Fruit fly (Drosophila melanogaster) whole organism, embryonic: ENCODE results near the gene fbl.

Experiments used
- Ada2b ChIP-seq: fragments of 200-800 bp; sonication (Bioruptor generic); IDR thresholded peaks from 2 replicates; pipeline ENCODE4 v1.3.6; 2022; ENCODE audit warnings: missing biosample characterization, missing genetic modification characterization
- Adf1 ChIP-seq: fragments of 200-800 bp; sonication (Bioruptor generic); IDR thresholded peaks from 2 replicates; pipeline ENCODE4 v1.3.6; 2022; ENCODE audit warnings: missing biosample characterization, missing genetic modification characterization
- Atf3 ChIP-seq: fragments of 200-800 bp; sonication (Bioruptor generic); optimal IDR thresholded peaks from 3 replicates; lab custom pipeline; 2016; ENCODE audit warnings: missing biosample characterization, missing genetic modification characterization
- BtbVII ChIP-seq: fragments of 200-800 bp; sonication (Bioruptor generic); optimal IDR thresholded peaks from 3 replicates; lab custom pipeline; 2017; ENCODE audit warnings: missing biosample characterization, mild to moderate bottlenecking, missing genetic modification characterization
- CG10565 ChIP-seq: fragments of 200-800 bp; sonication (Bioruptor generic); optimal IDR thresholded peaks from 3 replicates; lab custom pipeline; 2016; ENCODE audit warnings: missing biosample characterization, mild to moderate bottlenecking, missing genetic modification characterization
- CG11695 ChIP-seq: fragments of 200-800 bp; sonication (Bioruptor generic); IDR thresholded peaks from 3 replicates; pipeline ENCODE4 v1.3.6; 2022; ENCODE audit warnings: missing biosample characterization, missing genetic modification characterization
- CG13894 ChIP-seq: fragments of 200-800 bp; sonication (Bioruptor generic); optimal IDR thresholded peaks from 3 replicates; lab custom pipeline; 2018; ENCODE audit warnings: missing biosample characterization, mild to moderate bottlenecking, missing genetic modification characterization, moderate library complexity
- CG14667 ChIP-seq: fragments of 200-800 bp; sonication (Bioruptor generic); IDR thresholded peaks from 2 replicates; pipeline ENCODE4 v1.3.6; 2022; ENCODE audit warnings: missing biosample characterization, missing genetic modification characterization
- CG33557 ChIP-seq: fragments of 200-800 bp; sonication (Bioruptor generic); optimal IDR thresholded peaks from 2 replicates; lab custom pipeline; 2019; ENCODE audit warnings: missing biosample characterization, mild to moderate bottlenecking, missing genetic modification characterization, moderate library complexity
- CG3847 ChIP-seq: fragments of 200-800 bp; sonication (Bioruptor generic); IDR thresholded peaks from 2 replicates; pipeline ENCODE4 v1.3.6; 2022; ENCODE audit warnings: missing biosample characterization, missing genetic modification characterization
- CG4820 ChIP-seq: fragments of 200-800 bp; sonication (Bioruptor generic); optimal IDR thresholded peaks from 3 replicates; lab custom pipeline; 2016; ENCODE audit warnings: missing biosample characterization, missing genetic modification characterization
- CG6689 ChIP-seq: fragments of 200-800 bp; sonication (Bioruptor generic); IDR thresholded peaks from 2 replicates; pipeline ENCODE4 v1.3.6; 2022; ENCODE audit warnings: missing biosample characterization, missing genetic modification characterization
- CG6813 ChIP-seq: fragments of 200-800 bp; sonication (Bioruptor generic); optimal IDR thresholded peaks from 2 replicates; lab custom pipeline; 2017; ENCODE audit warnings: missing biosample characterization, missing genetic modification characterization, mild to moderate bottlenecking, moderate library complexity, missing genetic modification reagents
- CG7372 ChIP-seq: fragments of 200-800 bp; sonication (Bioruptor generic); IDR thresholded peaks from 2 replicates; pipeline ENCODE4 v1.3.6; 2022; ENCODE audit warnings: missing biosample characterization, missing genetic modification characterization
- CG8290 ChIP-seq, 3 experiments: fragments of 200-800 bp; sonication (Bioruptor generic); optimal IDR thresholded peaks; 2 replicates each; lab custom pipeline; 2016 to 2019; ENCODE audit warnings: missing biosample characterization in 3 of 3, missing genetic modification characterization in 3 of 3, mild to moderate bottlenecking in 2 of 3, moderate library complexity in 1 of 3
- CG9609 ChIP-seq: fragments of 200-800 bp; sonication (Bioruptor generic); optimal IDR thresholded peaks from 3 replicates; lab custom pipeline; 2016; ENCODE audit warnings: missing biosample characterization, missing genetic modification characterization
- Dip2 ChIP-seq: fragments of 200-800 bp; sonication (Bioruptor generic); IDR thresholded peaks from 2 replicates; pipeline ENCODE4 v1.3.6; 2022; ENCODE audit warnings: missing biosample characterization, missing genetic modification characterization
- Ets65A ChIP-seq: fragments of 200-800 bp; sonication (Bioruptor generic); peaks from one replicate; lab custom pipeline; 2016; ENCODE audit warnings: missing biosample characterization, missing genetic modification characterization
- HLH3B ChIP-seq: fragments of 200-800 bp; sonication (Bioruptor generic); IDR thresholded peaks from 2 replicates; pipeline ENCODE4 v1.3.6; 2022; ENCODE audit warnings: missing biosample characterization, missing genetic modification characterization
- HLHmδ ChIP-seq: fragments of 200-800 bp; sonication (Bioruptor generic); optimal IDR thresholded peaks from 2 replicates; lab custom pipeline; 2018; ENCODE audit warnings: missing biosample characterization, mild to moderate bottlenecking, missing genetic modification characterization, moderate library complexity
- Lim3 ChIP-seq: fragments of 200-800 bp; sonication (Bioruptor generic); IDR thresholded peaks from 2 replicates; pipeline ENCODE4 v1.3.6; 2022; ENCODE audit warnings: missing biosample characterization, missing genetic modification characterization
- NC2β ChIP-seq: fragments of 200-800 bp; sonication (Bioruptor generic); optimal IDR thresholded peaks from 2 replicates; lab custom pipeline; 2016; ENCODE audit warnings: missing biosample characterization, missing genetic modification characterization
- Nf-YB ChIP-seq: fragments of 200-800 bp; sonication (Bioruptor generic); optimal IDR thresholded peaks from 3 replicates; lab custom pipeline; 2019; ENCODE audit warnings: missing biosample characterization, mild to moderate bottlenecking, missing genetic modification characterization, moderate library complexity
- NfI ChIP-seq: fragments of 200-800 bp; sonication (Bioruptor generic); optimal IDR thresholded peaks from 3 replicates; lab custom pipeline; 2018; ENCODE audit warnings: missing biosample characterization, mild to moderate bottlenecking, missing genetic modification characterization, moderate library complexity
- Poxn ChIP-seq: fragments of 200-800 bp; sonication (Bioruptor generic); IDR thresholded peaks from 2 replicates; pipeline ENCODE4 v1.3.6; 2022; ENCODE audit warnings: missing biosample characterization, missing genetic modification characterization
- Scr ChIP-seq: fragments of 200-800 bp; sonication (Bioruptor generic); IDR thresholded peaks from 2 replicates; pipeline ENCODE4 v1.3.6; 2022; ENCODE audit warnings: missing biosample characterization, missing genetic modification characterization; ENCODE audit not compliant: partially characterized antibody
- Six4 ChIP-seq: fragments of 200-800 bp; sonication (Bioruptor generic); optimal IDR thresholded peaks from 2 replicates; lab custom pipeline; 2016; ENCODE audit warnings: missing biosample characterization, missing genetic modification characterization
- Sry-β ChIP-seq: fragments of 200-800 bp; sonication (Bioruptor generic); optimal IDR thresholded peaks from 2 replicates; lab custom pipeline; 2018; ENCODE audit warnings: missing biosample characterization, mild to moderate bottlenecking, missing genetic modification characterization, moderate library complexity
- ab ChIP-seq: fragments of 200-800 bp; sonication (Bioruptor generic); optimal IDR thresholded peaks from 2 replicates; lab custom pipeline; 2016; ENCODE audit warnings: missing biosample characterization, missing genetic modification characterization
- ara ChIP-seq: fragments of 200-800 bp; sonication (Bioruptor generic); IDR thresholded peaks from 2 replicates; pipeline ENCODE4 v1.3.6; 2022; ENCODE audit warnings: missing biosample characterization, missing genetic modification characterization
- bab2 ChIP-seq: fragments of 200-800 bp; sonication (Bioruptor generic); optimal IDR thresholded peaks from 2 replicates; lab custom pipeline; 2016; ENCODE audit warnings: missing biosample characterization, missing genetic modification characterization
- cato ChIP-seq: fragments of 200-800 bp; sonication (Bioruptor generic); optimal IDR thresholded peaks from 2 replicates; lab custom pipeline; 2016; ENCODE audit warnings: missing biosample characterization, missing genetic modification characterization, borderline replicate concordance
- chif ChIP-seq, 2 experiments: fragments of 200-800 bp; sonication (Bioruptor generic); optimal IDR thresholded peaks; 3 replicates each; lab custom pipeline; 2016; ENCODE audit warnings: missing biosample characterization in 2 of 2, missing genetic modification characterization in 2 of 2
- chm ChIP-seq: fragments of 200-800 bp; sonication (Bioruptor generic); IDR thresholded peaks from 2 replicates; pipeline ENCODE4 v1.3.6; 2022; ENCODE audit warnings: missing biosample characterization, missing genetic modification characterization
- ci ChIP-seq: fragments of 200-800 bp; sonication (Bioruptor generic); IDR thresholded peaks from 3 replicates; pipeline ENCODE4 v1.3.6; 2022; ENCODE audit warnings: missing biosample characterization, missing genetic modification characterization
- corto ChIP-seq: fragments of 200-800 bp; sonication (Bioruptor generic); optimal IDR thresholded peaks from 2 replicates; lab custom pipeline; 2016; ENCODE audit warnings: missing biosample characterization, mild to moderate bottlenecking, missing genetic modification characterization, moderate library complexity
- da ChIP-seq: fragments of 200-800 bp; sonication (Bioruptor generic); optimal IDR thresholded peaks from 2 replicates; lab custom pipeline; 2016; ENCODE audit warnings: missing biosample characterization, missing genetic modification characterization
- danr ChIP-seq: fragments of 200-800 bp; sonication (Bioruptor generic); IDR thresholded peaks from 2 replicates; pipeline ENCODE4 v1.3.6; 2022; ENCODE audit warnings: missing biosample characterization, missing genetic modification characterization
- ewg ChIP-seq: fragments of 200-800 bp; sonication (Bioruptor generic); optimal IDR thresholded peaks from 3 replicates; lab custom pipeline; 2017; ENCODE audit warnings: mild to moderate bottlenecking, missing biosample characterization, missing genetic modification reagents, missing genetic modification characterization
- fru ChIP-seq: fragments of >200 bp; optimal IDR thresholded peaks from 2 replicates; lab custom pipeline; 2017
- gem ChIP-seq: fragments of 200-800 bp; sonication (Bioruptor generic); optimal IDR thresholded peaks from 2 replicates; lab custom pipeline; 2019; ENCODE audit warnings: missing biosample characterization, mild to moderate bottlenecking, missing genetic modification characterization, moderate library complexity
- h ChIP-seq: fragments of >200 bp; optimal IDR thresholded peaks from 2 replicates; lab custom pipeline; 2017
- ranshi ChIP-seq: fragments of 200-800 bp; sonication (Bioruptor generic); IDR thresholded peaks from 2 replicates; pipeline ENCODE4 v1.3.6; 2022; ENCODE audit warnings: missing biosample characterization, missing genetic modification characterization
- seq ChIP-seq: fragments of 200-800 bp; sonication (Bioruptor generic); IDR thresholded peaks from 2 replicates; pipeline ENCODE4 v1.3.6; 2022; ENCODE audit warnings: missing biosample characterization, missing genetic modification characterization
- sisA ChIP-seq: fragments of 200-800 bp; sonication (Bioruptor generic); IDR thresholded peaks from 2 replicates; pipeline ENCODE4 v1.3.6; 2022; ENCODE audit warnings: missing biosample characterization, missing genetic modification characterization
- sob ChIP-seq: fragments of 200-800 bp; sonication (Bioruptor generic); IDR thresholded peaks from 2 replicates; pipeline ENCODE4 v1.3.6; 2022; ENCODE audit warnings: missing biosample characterization, missing genetic modification characterization
- usp ChIP-seq: fragments of >200 bp; optimal IDR thresholded peaks from 2 replicates; lab custom pipeline; 2017; ENCODE audit warnings: missing biosample characterization, missing genetic modification characterization
- vfl ChIP-seq: fragments of 200-800 bp; sonication (Bioruptor generic); optimal IDR thresholded peaks from 2 replicates; lab custom pipeline; 2016; ENCODE audit warnings: missing biosample characterization, missing genetic modification characterization
- vnd ChIP-seq: fragments of 200-800 bp; sonication (Bioruptor generic); IDR thresholded peaks from 3 replicates; pipeline ENCODE4 v1.3.6; 2022; ENCODE audit warnings: missing biosample characterization, missing genetic modification characterization; ENCODE audit not compliant: partially characterized antibody
- z ChIP-seq: fragments of 200-800 bp; sonication (Bioruptor generic); IDR thresholded peaks from 3 replicates; pipeline ENCODE4 v1.3.6; 2022; ENCODE audit warnings: missing biosample characterization, missing genetic modification characterization

The fbl gene

dm6 chr3L:20347762-20348580, 36.3 kb upstream of the fbl start, which contains the start of the genes Rbbp5 and eRF1:
Gene Rbbp5, minus strand, starts transcription at chr3L:20347942.
Gene eRF1, plus strand, starts transcription at chr3L:20348355.
- TF ChIP-seq Poxn = no peak
- TF ChIP-seq CG10565 (GFP tag; lab: Kevin White, UChicago) = no peak
- TF ChIP-seq danr (GFP tag; lab: Robert Waterston, UW) = no peak
- peak; percentile 41; the same call in 1 of the 2 replicates for TF ChIP-seq seq (GFP tag; lab: Robert Waterston, UW)
- no peak for TF ChIP-seq fru
- peak; percentile 94 for TF ChIP-seq Scr
- peak; percentile 69 for TF ChIP-seq ara (GFP tag; lab: Robert Waterston, UW)
- no peak for TF ChIP-seq ab (GFP tag; lab: Kevin White, UChicago)
- peak; percentile 66 for TF ChIP-seq Six4 (GFP tag; lab: Kevin White, UChicago)
- TF ChIP-seq Dip2 (GFP tag; lab: Robert Waterston, UW) = no peak
- TF ChIP-seq CG11695 (GFP tag; lab: Robert Waterston, UW) = 0 out of 3 replicates have a peak, but pooled peaks have one; percentile 10
- TF ChIP-seq sob (GFP tag; lab: Robert Waterston, UW) = peak; percentile 85
- 0 out of 2 replicates have a peak, but pooled peaks have one; percentile 78 for TF ChIP-seq ranshi
- peak; percentile 55 for TF ChIP-seq CG9609 (GFP tag; lab: Kevin White, UChicago)
- TF ChIP-seq ci (GFP tag; lab: Robert Waterston, UW) = no peak
- TF ChIP-seq Lim3 = no peak
- TF ChIP-seq NC2β (GFP tag; lab: Kevin White, UChicago) = no peak
- TF ChIP-seq HLHmδ (GFP tag; lab: Kevin White, UChicago) = no peak
- TF ChIP-seq corto (GFP tag; lab: Kevin White, UChicago) = peak; percentile 53
- peak; percentile 85 for TF ChIP-seq CG3847 (GFP tag; lab: Robert Waterston, UW)
- no peak for TF ChIP-seq da (GFP tag; lab: Kevin White, UChicago)
- peak; percentile 83 for TF ChIP-seq CG8290 (GFP tag; optimal IDR thresholded peaks at IDR 0.05; lab: Kevin White, UChicago)
- peak; percentile 9 to 63 for TF ChIP-seq CG8290 (tag; optimal IDR thresholded peaks at IDR 0.05; lab: Kevin White, UChicago)
- no peak for TF ChIP-seq cato
- peak; percentile 61 for TF ChIP-seq chm (GFP tag; lab: Robert Waterston, UW)
- no peak for TF ChIP-seq usp
- TF ChIP-seq ewg (GFP tag; lab: Kevin White, UChicago) = peak; percentile 48
- peak; percentile 50 for TF ChIP-seq Atf3 (GFP tag; lab: Kevin White, UChicago)
- TF ChIP-seq Ada2b = peak; percentile 57; the same call in 1 of the 2 replicates
- no peak for TF ChIP-seq CG6813 (GFP tag; lab: Kevin White, UChicago)
- peak; percentile 72 for TF ChIP-seq CG13894 (tag; lab: Kevin White, UChicago)
- peak; percentile 65; the same call in 1 of the 2 replicates for TF ChIP-seq HLH3B (GFP tag; lab: Robert Waterston, UW)
- no peak for TF ChIP-seq CG14667 (GFP tag; lab: Robert Waterston, UW)
- TF ChIP-seq Nf-YB (GFP tag; lab: Kevin White, UChicago) = peak; percentile 44
- peak; percentile 63 for TF ChIP-seq NfI (GFP tag; lab: Kevin White, UChicago)
- TF ChIP-seq CG7372 (GFP tag; lab: Robert Waterston, UW) = peak; percentile 82
- TF ChIP-seq CG4820 = peak; percentile 73
- TF ChIP-seq BtbVII (GFP tag; lab: Kevin White, UChicago) = peak; percentile 47
- TF ChIP-seq chif (GFP tag; optimal IDR thresholded peaks at IDR 0.05; lab: Kevin White, UChicago) = peak; percentile 42 to 62
- TF ChIP-seq gem = peak; percentile 89
- TF ChIP-seq vfl (GFP tag; lab: Kevin White, UChicago) = peak; percentile 71
- TF ChIP-seq Sry-β (GFP tag; lab: Kevin White, UChicago) = no peak
- TF ChIP-seq sisA = no peak; the same call in 1 of the 2 replicates
- peak; percentile 55 for TF ChIP-seq CG33557
- peak; percentile 96 for TF ChIP-seq Ets65A (GFP tag; lab: Kevin White, UChicago)
- TF ChIP-seq z (GFP tag; lab: Robert Waterston, UW) = no peak
- TF ChIP-seq h (lab: Kevin White, UChicago) = no peak
- peak; percentile 89 for TF ChIP-seq vnd (GFP tag; lab: Robert Waterston, UW)
- TF ChIP-seq bab2 (GFP tag; lab: Kevin White, UChicago) = peak; percentile 60
- TF ChIP-seq Adf1 (GFP tag; lab: Robert Waterston, UW) = no peak
- peak; percentile 81 for TF ChIP-seq CG6689 (GFP tag; lab: Robert Waterston, UW)
